Fruit fly (Drosophila melanogaster) whole organism, pupa: ENCODE results near the gene Hk.

Source experiments
- CG10348 ChIP-seq: fragments of 200-800 bp; sonication (Bioruptor generic); IDR thresholded peaks from 2 replicates; pipeline ENCODE4 v1.3.6; 2022; ENCODE audit warnings: missing biosample characterization, missing genetic modification characterization
- CG12605 ChIP-seq: fragments of 200-800 bp; sonication (Bioruptor generic); IDR thresholded peaks from 2 replicates; pipeline ENCODE4 v1.3.6; 2022; ENCODE audit warnings: missing biosample characterization, missing genetic modification characterization
- CG13204 ChIP-seq: fragments of 200-800 bp; sonication (Bioruptor generic); optimal IDR thresholded peaks from 2 replicates; lab custom pipeline; 2018; ENCODE audit warnings: missing biosample characterization, mild to moderate bottlenecking, missing genetic modification characterization, moderate library complexity
- CG14655 ChIP-seq: fragments of 200-800 bp; sonication (Bioruptor generic); optimal IDR thresholded peaks from 3 replicates; lab custom pipeline; 2017; ENCODE audit warnings: mild to moderate bottlenecking, missing biosample characterization, missing genetic modification reagents, missing genetic modification characterization
- CG15710 ChIP-seq: fragments of 200-800 bp; sonication (Bioruptor generic); optimal IDR thresholded peaks from 2 replicates; lab custom pipeline; 2018; ENCODE audit warnings: missing biosample characterization, mild to moderate bottlenecking, missing genetic modification characterization, moderate library complexity
- CG17806 ChIP-seq: fragments of 200-800 bp; sonication (Bioruptor generic); optimal IDR thresholded peaks from 2 replicates; lab custom pipeline; 2018; ENCODE audit warnings: missing biosample characterization, mild to moderate bottlenecking, missing genetic modification characterization, moderate library complexity
- CG32121 ChIP-seq: fragments of 200-800 bp; sonication (Bioruptor generic); IDR thresholded peaks from 2 replicates; pipeline ENCODE4 v1.3.6; 2022; ENCODE audit warnings: missing biosample characterization, missing genetic modification characterization
- CG4496 ChIP-seq: fragments of 200-800 bp; sonication (Bioruptor generic); IDR thresholded peaks from 3 replicates; pipeline ENCODE4 v1.3.6; 2022; ENCODE audit warnings: missing biosample characterization, missing genetic modification characterization
- CG8159 ChIP-seq: fragments of 200-800 bp; sonication (Bioruptor generic); optimal IDR thresholded peaks from 3 replicates; lab custom pipeline; 2018; ENCODE audit warnings: missing biosample characterization, mild to moderate bottlenecking, missing genetic modification characterization, moderate library complexity
- CG8301 ChIP-seq: fragments of 200-800 bp; sonication (Bioruptor generic); optimal IDR thresholded peaks from 2 replicates; lab custom pipeline; 2018; ENCODE audit warnings: missing biosample characterization, mild to moderate bottlenecking, missing genetic modification characterization
- CG9948 ChIP-seq: fragments of 200-800 bp; sonication (Bioruptor generic); optimal IDR thresholded peaks from 2 replicates; lab custom pipeline; 2018; ENCODE audit warnings: missing biosample characterization, mild to moderate bottlenecking, missing genetic modification characterization, moderate library complexity
- D1 ChIP-seq: fragments of 200-800 bp; sonication (Bioruptor generic); optimal IDR thresholded peaks from 2 replicates; lab custom pipeline; 2018; ENCODE audit warnings: missing biosample characterization, mild to moderate bottlenecking, missing genetic modification characterization, moderate library complexity
- EcR ChIP-seq: fragments of 200-800 bp; sonication (Bioruptor generic); optimal IDR thresholded peaks from 3 replicates; lab custom pipeline; 2019; ENCODE audit warnings: missing biosample characterization, missing genetic modification characterization, mild to moderate bottlenecking, moderate library complexity, missing genetic modification reagents
- Ets98B ChIP-seq: fragments of 200-800 bp; sonication (Bioruptor generic); IDR thresholded peaks from 2 replicates; pipeline ENCODE4 v1.3.6; 2022; ENCODE audit warnings: missing biosample characterization, missing genetic modification characterization
- Pif1A ChIP-seq: fragments of 200-800 bp; sonication (Bioruptor generic); optimal IDR thresholded peaks from 3 replicates; lab custom pipeline; 2016; ENCODE audit warnings: missing biosample characterization, missing genetic modification characterization
- Pif1B ChIP-seq: fragments of 200-800 bp; sonication (Bioruptor generic); optimal IDR thresholded peaks from 3 replicates; lab custom pipeline; 2016; ENCODE audit warnings: missing biosample characterization, missing genetic modification characterization
- Snoo ChIP-seq: fragments of 200-800 bp; sonication (Bioruptor generic); optimal IDR thresholded peaks from 3 replicates; lab custom pipeline; 2017; ENCODE audit warnings: missing biosample characterization, mild to moderate bottlenecking, missing genetic modification characterization, inconsistent platforms
- fd96Ca ChIP-seq: fragments of 200-800 bp; sonication (Bioruptor generic); IDR thresholded peaks from 3 replicates; pipeline ENCODE4 v1.3.6; 2022; ENCODE audit warnings: missing biosample characterization, missing genetic modification characterization
- gl ChIP-seq: fragments of 200-800 bp; sonication (Bioruptor generic); optimal IDR thresholded peaks from 2 replicates; lab custom pipeline; 2018; ENCODE audit warnings: missing biosample characterization, mild to moderate bottlenecking, missing genetic modification characterization
- rn ChIP-seq: fragments of 200-800 bp; sonication (Bioruptor generic); IDR thresholded peaks from 2 replicates; pipeline ENCODE4 v1.3.6; 2022; ENCODE audit warnings: missing biosample characterization, missing genetic modification characterization

Gene Hk

dm6 chrX:10242883-10243282 is 20.4 kb downstream of the Hk start:
- TF ChIP-seq CG8159 (tag; lab: Kevin White, UChicago), result no peak
- TF ChIP-seq, all 21 proteins: peak for 0

- TF ChIP-seq CG14655, result no peak
- TF ChIP-seq CG12605, result no peak
- no peak for TF ChIP-seq Ets98B
- TF ChIP-seq CG15710, result no peak
- no peak for TF ChIP-seq CG17806 (tag; lab: Kevin White, UChicago)
- no peak for TF ChIP-seq CG13204 (GFP tag; lab: Kevin White, UChicago)
- no peak for TF ChIP-seq rn (GFP tag; lab: Robert Waterston, UW)
- no peak for TF ChIP-seq EcR (GFP tag; lab: Kevin White, UChicago)
- TF ChIP-seq Pif1A (GFP tag; lab: Kevin White, UChicago), result no peak
- TF ChIP-seq CG32121 (GFP tag; lab: Robert Waterston, UW), result no peak
- no peak for TF ChIP-seq CG9948 (tag; lab: Kevin White, UChicago)
- TF ChIP-seq Snoo (tag; lab: Kevin White, UChicago), result no peak
- TF ChIP-seq CG4496 (GFP tag; lab: Robert Waterston, UW), result no peak
- no peak for TF ChIP-seq D1 (tag; lab: Kevin White, UChicago)
- TF ChIP-seq CG10348 (GFP tag; lab: Robert Waterston, UW), result no peak
- TF ChIP-seq CG8159 (tag; lab: Kevin White, UChicago), result no peak
- TF ChIP-seq CG8301 (tag; lab: Kevin White, UChicago), result no peak
- no peak for TF ChIP-seq gl (tag; lab: Kevin White, UChicago)
Observed at dm6 chrX:10241919-10242318, 21.4 kb downstream of the Hk start.

- TF ChIP-seq CG15710 (no peak), CG13204 (GFP tag; lab: Kevin White, UChicago) (no peak), D1 (tag; lab: Kevin White, UChicago) (no peak), CG14655 (no peak), CG32121 (GFP tag; lab: Robert Waterston, UW) (no peak), Ets98B (no peak), CG8301 (tag; lab: Kevin White, UChicago) (no peak), CG17806 (tag; lab: Kevin White, UChicago) (no peak), CG8159 (tag; lab: Kevin White, UChicago) (no peak)
Observed at dm6 chrX:10234024-10234520, 29.2 kb downstream of the Hk start.

dm6 chrX:10233065-10233464 is 30.2 kb downstream of the Hk start, which contains the start of gene CG2961:
CG2961 (minus strand) TSS chrX:10233080.
- TF ChIP-seq Pif1B (no peak), CG17806 (tag; lab: Kevin White, UChicago) (peak; percentile 11), EcR (GFP tag; lab: Kevin White, UChicago) (no peak), Snoo (tag; lab: Kevin White, UChicago) (no peak), CG32121 (GFP tag; lab: Robert Waterston, UW) (no peak), CG10348 (GFP tag; lab: Robert Waterston, UW) (no peak), CG9948 (tag; lab: Kevin White, UChicago) (no peak), CG15710 (peak; percentile 20), CG8159 (tag; lab: Kevin White, UChicago) (peak; percentile 26), fd96Ca (no peak), CG4496 (GFP tag; lab: Robert Waterston, UW) (no peak), Ets98B (no peak), CG8301 (tag; lab: Kevin White, UChicago) (peak; percentile 10), rn (GFP tag; lab: Robert Waterston, UW) (no peak), CG14655 (no peak)

- TF ChIP-seq CG32121 (GFP tag; lab: Robert Waterston, UW), result peak; percentile 29; the same call in 1 of the 2 replicates
- no peak for TF ChIP-seq CG12605
Observed at dm6 chrX:10232497-10232896, 30.8 kb downstream of the Hk start.

dm6 chrX:10219955-10220354 is 43.3 kb downstream of the Hk start, which contains the start of gene CG34408:
CG34408 (plus strand) TSS chrX:10220110.
- TF ChIP-seq CG4496 (GFP tag; lab: Robert Waterston, UW), result 0 out of 3 replicates have a peak, but pooled peaks have one; percentile 14
- TF ChIP-seq CG17806 (tag; lab: Kevin White, UChicago), result no peak

DNA sequence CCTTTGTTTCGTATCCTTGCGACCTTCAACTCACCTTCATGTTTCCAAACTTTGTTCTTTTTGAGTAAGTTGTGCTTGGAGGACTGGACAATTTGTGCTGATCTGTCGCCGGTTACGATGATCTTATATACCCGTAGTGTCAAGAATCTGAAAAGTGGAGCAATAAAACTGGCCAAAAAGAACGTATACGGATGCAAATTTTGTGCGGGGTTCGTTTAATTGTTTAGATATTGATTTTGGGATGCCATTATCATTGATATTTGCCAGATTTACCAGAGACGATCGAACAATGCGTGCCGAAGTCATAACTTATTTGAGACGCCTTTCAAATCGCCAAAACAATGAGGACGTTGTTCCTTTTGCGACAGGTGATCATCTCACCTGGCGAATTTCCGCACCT is 44.2 kb downstream of the Hk start, which contains the start of gene CG15308:
CG15308 (minus strand) TSS at position 101 of the 400 bp plus-strand sequence.
- TF ChIP-seq Snoo (tag; lab: Kevin White, UChicago), result no peak
- no peak for TF ChIP-seq D1 (tag; lab: Kevin White, UChicago)
- TF ChIP-seq CG10348 (GFP tag; lab: Robert Waterston, UW), result no peak
- TF ChIP-seq CG8301 (tag; lab: Kevin White, UChicago), result no peak
